Worm (Caenorhabditis elegans) whole organism, L4 larva: ENCODE measurements around the gene ulp-4.
A peak's percentile ranks its signal among the peaks of the same experiment; 100 is the strongest.

Experiments used
- F10B5.3 ChIP-seq: sonication (generic microtip); optimal IDR thresholded peaks from 2 replicates; lab custom pipeline; 2016; ENCODE audit warnings: mild to moderate bottlenecking, missing genetic modification characterization, missing compliant biosample characterization
- F37D6.2 ChIP-seq: sonication (generic microtip); optimal IDR thresholded peaks from 2 replicates; lab custom pipeline; 2016; ENCODE audit warnings: mild to moderate bottlenecking, missing genetic modification characterization, missing compliant biosample characterization
- Y48G9A.11 ChIP-seq: fragments of 200-800 bp; sonication (Bioruptor generic); IDR thresholded peaks from 2 replicates; pipeline ENCODE4 v1.3.6; 2022; ENCODE audit warnings: missing genetic modification reagents, missing genetic modification characterization, missing compliant biosample characterization
- Y5F2A.4 ChIP-seq: fragments of 200-800 bp; sonication (Bioruptor generic); optimal IDR thresholded peaks from 2 replicates; lab custom pipeline; 2018; ENCODE audit warnings: mild to moderate bottlenecking, missing genetic modification characterization, missing compliant biosample characterization
- aha-1 ChIP-seq: fragments of 150-350 bp; peaks from one replicate; lab custom pipeline; 2014; ENCODE audit warnings: missing biosample characterization, missing genetic modification characterization
- ceh-44 ChIP-seq: fragments of 200-800 bp; sonication (Bioruptor generic); IDR thresholded peaks from 2 replicates; pipeline ENCODE4 v1.3.6; 2022; ENCODE audit warnings: missing genetic modification reagents, missing genetic modification characterization, missing compliant biosample characterization
- daf-16 ChIP-seq, 3 experiments: sonication (generic microtip); optimal IDR thresholded peaks; 2 replicates each; lab custom pipeline; 2016 to 2017; ENCODE audit warnings: missing genetic modification characterization in 3 of 3, missing genetic modification reagents in 3 of 3, mild to moderate bottlenecking in 2 of 3, missing compliant biosample characterization in 2 of 3, missing biosample characterization in 1 of 3, moderate library complexity in 1 of 3
- dmd-8 ChIP-seq: fragments of 200-800 bp; sonication (Bioruptor generic); IDR thresholded peaks from 2 replicates; pipeline ENCODE4 v1.3.6; 2022; ENCODE audit warnings: missing genetic modification characterization, missing compliant biosample characterization
- dpl-1 ChIP-seq: fragments of 150-350 bp; optimal IDR thresholded peaks from 2 replicates; lab custom pipeline; 2014; ENCODE audit warnings: missing biosample characterization, missing genetic modification reagents, missing genetic modification characterization
- dve-1 ChIP-seq: sonication (generic microtip); optimal IDR thresholded peaks from 2 replicates; lab custom pipeline; 2017; ENCODE audit warnings: antibody characterized with exemption, mild to moderate bottlenecking, missing genetic modification characterization, missing compliant biosample characterization; ENCODE audit not compliant: insufficient read depth
- hif-1 ChIP-seq, 2 experiments: sonication (generic microtip); optimal IDR thresholded peaks; 2 replicates each; lab custom pipeline; 2016 to 2017; ENCODE audit warnings: missing compliant biosample characterization in 2 of 2, missing genetic modification characterization in 2 of 2, missing genetic modification reagents in 2 of 2, missing genotype in 2 of 2, mild to moderate bottlenecking in 1 of 2
- hmg-1.1 ChIP-seq: fragments of 200-800 bp; sonication (Bioruptor generic); IDR thresholded peaks from 2 replicates; pipeline ENCODE4 v1.3.6; 2022; ENCODE audit warnings: missing genetic modification reagents, missing genetic modification characterization, missing compliant biosample characterization
- lin-29 ChIP-seq: fragments of 200-800 bp; sonication (Bioruptor generic); IDR thresholded peaks from 2 replicates; pipeline ENCODE4 v1.3.6; 2022; ENCODE audit warnings: missing genetic modification reagents, missing genetic modification characterization, missing compliant biosample characterization
- lin-38 ChIP-seq: fragments of 200-800 bp; sonication (Bioruptor generic); IDR thresholded peaks from 2 replicates; pipeline ENCODE4 v1.3.6; 2022; ENCODE audit warnings: missing genetic modification reagents, missing genetic modification characterization, missing compliant biosample characterization
- lsy-2 ChIP-seq, 2 experiments: fragments of 150-350 bp in 1 of 2; sonication (generic microtip) in 1 of 2; optimal IDR thresholded peaks; 2 replicates each; lab custom pipeline; 2014 to 2017; ENCODE audit warnings: missing biosample characterization in 2 of 2, missing genetic modification characterization in 2 of 2
- mep-1 ChIP-seq: fragments of 150-350 bp; sonication (generic microtip); optimal IDR thresholded peaks from 3 replicates; lab custom pipeline; 2014; ENCODE audit warnings: missing biosample characterization, missing genetic modification characterization
- mes-2 ChIP-seq: sonication (generic microtip); optimal IDR thresholded peaks from 2 replicates; lab custom pipeline; 2016; ENCODE audit warnings: missing genotype, mild to moderate bottlenecking, missing genetic modification characterization, missing compliant biosample characterization; ENCODE audit not compliant: poor library complexity, severe bottlenecking
- mxl-3 ChIP-seq: fragments of 200-800 bp; sonication (Bioruptor generic); optimal IDR thresholded peaks from 2 replicates; lab custom pipeline; 2018; ENCODE audit warnings: mild to moderate bottlenecking, missing genetic modification characterization, missing compliant biosample characterization
- nhr-25 ChIP-seq: sonication (generic microtip); optimal IDR thresholded peaks from 2 replicates; lab custom pipeline; 2017; ENCODE audit warnings: missing genetic modification characterization, mild to moderate bottlenecking, missing compliant biosample characterization, antibody characterized with exemption, moderate library complexity, borderline replicate concordance; ENCODE audit not compliant: insufficient read depth
- nhr-48 ChIP-seq: sonication (generic microtip); optimal IDR thresholded peaks from 2 replicates; lab custom pipeline; 2016; ENCODE audit warnings: mild to moderate bottlenecking, missing genetic modification characterization, missing compliant biosample characterization
- nhr-6 ChIP-seq: fragments of 150-350 bp; optimal IDR thresholded peaks from 2 replicates; lab custom pipeline; 2014; ENCODE audit warnings: missing biosample characterization, missing genetic modification characterization
- pha-4 ChIP-seq, 2 experiments: fragments of 150-350 bp in 1 of 2; fragments of 200-800 bp in 1 of 2; sonication (Bioruptor generic) in 1 of 2; IDR thresholded peaks in 1 of 2; optimal IDR thresholded peaks in 1 of 2; 2 replicates each; pipeline versions ENCODE4 v1.3.6 to Lab custom; 2014 to 2022; ENCODE audit warnings: missing genetic modification characterization in 2 of 2, missing genetic modification reagents in 2 of 2, missing biosample characterization in 1 of 2, missing compliant biosample characterization in 1 of 2
- sdz-12 ChIP-seq: fragments of 200-800 bp; sonication (Bioruptor generic); optimal IDR thresholded peaks from 2 replicates; lab custom pipeline; 2018; ENCODE audit warnings: mild to moderate bottlenecking, missing genetic modification characterization, missing compliant biosample characterization
- spr-1 ChIP-seq: sonication (generic microtip); optimal IDR thresholded peaks from 2 replicates; lab custom pipeline; 2016; ENCODE audit warnings: mild to moderate bottlenecking, missing genetic modification characterization, missing compliant biosample characterization
- unc-130 ChIP-seq: sonication (generic microtip); optimal IDR thresholded peaks from 2 replicates; lab custom pipeline; 2016; ENCODE audit warnings: missing genetic modification reagents, missing genetic modification characterization, missing compliant biosample characterization
- unc-39 ChIP-seq: sonication (generic microtip); optimal IDR thresholded peaks from 2 replicates; lab custom pipeline; 2017; ENCODE audit warnings: missing biosample characterization, missing genetic modification characterization
- unc-62 ChIP-seq, 3 experiments: fragments of 150-350 bp in 1 of 3; sonication (generic microtip); optimal IDR thresholded peaks in 2 of 3; peaks in 1 of 3; 1 replicate in 1 of 3; 2 replicates in 2 of 3; lab custom pipeline; 2014 to 2017; ENCODE audit warnings: missing biosample characterization in 3 of 3, missing genetic modification characterization in 3 of 3, missing genetic modification reagents in 3 of 3, missing genotype in 1 of 3
- zag-1 ChIP-seq: fragments of 150-350 bp; optimal IDR thresholded peaks from 2 replicates; lab custom pipeline; 2014; ENCODE audit warnings: missing biosample characterization, missing genetic modification characterization
- zip-2 ChIP-seq: fragments of 150-350 bp; optimal IDR thresholded peaks from 2 replicates; lab custom pipeline; 2014; ENCODE audit warnings: missing biosample characterization, missing genetic modification characterization

ulp-4 gene

DNA sequence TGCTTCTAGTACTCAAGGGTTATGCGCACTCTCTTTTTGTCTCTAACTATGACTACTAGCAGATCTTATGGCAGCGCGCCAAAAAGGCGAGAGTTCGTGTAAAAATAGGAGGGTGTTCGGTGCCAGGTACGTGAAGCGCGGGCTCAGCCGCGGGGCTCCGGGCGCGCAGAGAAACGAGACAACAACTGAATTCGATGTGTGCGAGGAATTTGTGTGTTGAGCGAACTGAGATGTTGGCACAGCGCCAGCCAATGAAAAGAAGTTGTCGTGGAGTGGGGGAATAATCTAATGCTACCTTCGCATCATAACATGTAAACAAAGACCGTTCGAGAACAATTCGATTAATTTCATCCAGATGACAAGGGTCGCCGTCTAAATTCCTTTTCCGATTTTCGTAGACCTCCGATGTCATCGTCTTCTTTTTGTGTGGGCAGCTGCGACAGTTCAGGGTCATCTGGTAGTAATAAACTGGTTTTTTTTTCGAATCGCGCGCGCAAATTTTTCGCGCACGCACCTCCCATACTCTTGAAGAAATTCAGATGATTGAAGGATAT, 1.7 kb downstream of the ulp-4 start (continued):
- no peak for TF ChIP-seq Y48G9A.11 (GFP tag; lab: Robert Waterston, UW)
- peak; percentile 59 for TF ChIP-seq F37D6.2 (tag; lab: Kevin White, UChicago)
- no peak for TF ChIP-seq lin-29 (GFP tag; lab: Robert Waterston, UW)
- peak; percentile 32; the same call in 1 of the 2 replicates for TF ChIP-seq lin-38 (GFP tag; lab: Robert Waterston, UW)
- no peak for TF ChIP-seq nhr-6 (tag; lab: Kevin White, UChicago)
- no peak for TF ChIP-seq zag-1 (tag; lab: Kevin White, UChicago)
- peak; percentile 31 for TF ChIP-seq spr-1 (tag; lab: Kevin White, UChicago)
- TF ChIP-seq pha-4 (GFP tag; IDR thresholded peaks at IDR 0.05; lab: Robert Waterston, UW), result no peak
- no peak for TF ChIP-seq pha-4 (tag; optimal IDR thresholded peaks at IDR 0.05; lab: Kevin White, UChicago)
- TF ChIP-seq dmd-8 (GFP tag; lab: Robert Waterston, UW), result no peak

ce11 chrII:8135953-8136352, 6.2 kb downstream of the ulp-4 start:
- TF ChIP-seq unc-62 (GFP tag; optimal IDR thresholded peaks at IDR 0.05 in 1 of 2; lab: Kevin White, UChicago) (peak in 1 of 2 experiments; percentile 94), unc-62 (tag; optimal IDR thresholded peaks at IDR 0.05; lab: Kevin White, UChicago) (no peak), zip-2 (tag; lab: Kevin White, UChicago) (no peak), sdz-12 (GFP tag; lab: Kevin White, UChicago) (no peak)

DNA sequence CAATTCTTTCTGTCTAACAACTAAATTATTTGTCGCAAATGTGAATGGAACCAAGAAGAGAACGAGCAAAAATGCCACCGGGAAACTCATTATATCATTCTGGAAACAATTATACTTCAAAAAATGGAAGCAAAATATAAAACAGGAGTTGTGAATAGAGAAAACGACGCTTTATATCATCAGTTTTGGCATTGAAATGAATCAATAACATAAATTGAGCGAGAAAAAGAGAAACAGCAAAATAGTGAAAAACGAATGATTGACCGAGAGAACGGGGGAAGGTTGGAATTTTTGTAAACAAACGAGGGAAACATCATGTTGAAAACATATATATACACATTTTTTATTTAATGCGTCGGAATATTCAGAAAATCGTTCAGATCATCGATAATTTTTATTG, 7.1 kb downstream of the ulp-4 start, which contains the start of gene ctns-1:
Gene ctns-1, minus strand, starts transcription at position 101 of the 400 bp plus-strand sequence.
- TF ChIP-seq mes-2 (tag; lab: Kevin White, UChicago) (peak; percentile 8), Y5F2A.4 (GFP tag; lab: Kevin White, UChicago) (no peak), daf-16 (GFP tag; optimal IDR thresholded peaks at IDR 0.05; lab: Kevin White, UChicago) (no peak), daf-16 (tag; optimal IDR thresholded peaks at IDR 0.05; lab: Kevin White, UChicago) (peak; percentile 54), lin-38 (GFP tag; lab: Robert Waterston, UW) (peak; percentile 10; the same call in 1 of the 2 replicates)

DNA sequence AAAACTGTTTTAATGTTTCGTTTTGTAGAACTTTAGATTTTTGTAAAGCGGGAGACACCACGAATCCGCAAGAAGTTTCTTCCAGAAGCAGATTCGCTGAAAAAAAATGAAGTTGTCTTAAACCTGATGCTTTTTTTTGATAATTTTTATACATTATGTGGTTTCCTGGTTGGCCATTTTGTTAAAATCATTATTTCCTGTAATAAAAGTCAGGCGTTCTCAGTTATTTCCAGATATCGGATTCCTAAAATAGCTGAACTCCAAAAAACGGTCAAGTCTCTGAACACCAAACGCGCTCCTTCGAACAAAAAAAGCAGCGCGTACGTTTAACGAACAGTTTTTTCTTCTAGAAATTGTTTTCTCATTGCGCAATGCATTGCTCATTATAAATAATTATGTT, 7.6 kb downstream of the ulp-4 start:
- TF ChIP-seq dve-1 (tag; lab: Kevin White, UChicago), result no peak
- no peak for TF ChIP-seq nhr-48 (tag; lab: Kevin White, UChicago)
- peak; percentile 41 for TF ChIP-seq dpl-1
- TF ChIP-seq mes-2 (tag; lab: Kevin White, UChicago), result peak; percentile 43
- no peak for TF ChIP-seq mxl-3 (GFP tag; lab: Kevin White, UChicago)
- peak; percentile 44; the same call in 1 of the 2 replicates for TF ChIP-seq hmg-1.1
- peak in 1 of 2 experiments; percentile 59 for TF ChIP-seq lsy-2 (tag; optimal IDR thresholded peaks at IDR 0.05; lab: Kevin White, UChicago)
- TF ChIP-seq unc-39 (tag; lab: Kevin White, UChicago), result no peak
- no peak for TF ChIP-seq F10B5.3 (tag; lab: Kevin White, UChicago)
- TF ChIP-seq ceh-44 (GFP tag; lab: Robert Waterston, UW), result no peak
- peak; percentile 30 for TF ChIP-seq mep-1 (tag; lab: Kevin White, UChicago)
- peak; percentile 74 for TF ChIP-seq lin-38 (GFP tag; lab: Robert Waterston, UW)
- TF ChIP-seq nhr-25 (tag; lab: Kevin White, UChicago), result no peak
- peak; percentile 41 for TF ChIP-seq aha-1 (tag; lab: Kevin White, UChicago)
- peak; percentile 32 for TF ChIP-seq unc-130
- TF ChIP-seq hif-1 (tag; optimal IDR thresholded peaks at IDR 0.05; lab: Kevin White, UChicago), result peak in 1 of 2 experiments; percentile 67
